Worm (Caenorhabditis elegans) whole organism, mixed stage, embryonic: Measurements from ENCODE around the gene C01G10.5.

Experiments used
- bed-3 ChIP-seq: fragments of 200-800 bp; sonication (Bioruptor generic); optimal IDR thresholded peaks from 3 replicates; lab custom pipeline; 2018; ENCODE audit warnings: mild to moderate bottlenecking, missing genetic modification characterization, moderate library complexity, missing compliant biosample characterization
- ceh-39 ChIP-seq: fragments of 150-350 bp; optimal IDR thresholded peaks from 2 replicates; lab custom pipeline; 2014; ENCODE audit warnings: missing biosample characterization, missing genetic modification characterization
- ceh-43 ChIP-seq: fragments of 200-800 bp; sonication (Bioruptor generic); optimal IDR thresholded peaks from 2 replicates; lab custom pipeline; 2018; ENCODE audit warnings: mild to moderate bottlenecking, missing genetic modification characterization, moderate library complexity, missing compliant biosample characterization
- ceh-83 ChIP-seq: fragments of 200-800 bp; sonication (Bioruptor generic); optimal IDR thresholded peaks from 2 replicates; lab custom pipeline; 2018; ENCODE audit warnings: mild to moderate bottlenecking, missing genetic modification characterization, missing compliant biosample characterization
- ces-1 ChIP-seq: fragments of 150-350 bp; optimal IDR thresholded peaks from 2 replicates; lab custom pipeline; 2014; ENCODE audit warnings: missing biosample characterization, missing genetic modification reagents, missing genetic modification characterization
- cnd-1 ChIP-seq: fragments of 200-800 bp; sonication (Bioruptor generic); optimal IDR thresholded peaks from 2 replicates; lab custom pipeline; 2018; ENCODE audit warnings: mild to moderate bottlenecking, missing genetic modification characterization, missing compliant biosample characterization
- elt-1 ChIP-seq: sonication (generic microtip); optimal IDR thresholded peaks from 2 replicates; lab custom pipeline; 2017; ENCODE audit warnings: missing genetic modification characterization, mild to moderate bottlenecking, missing compliant biosample characterization, antibody characterized with exemption, moderate library complexity, borderline replicate concordance; ENCODE audit not compliant: insufficient read depth
- lin-13 ChIP-seq: fragments of 150-350 bp; optimal IDR thresholded peaks from 2 replicates; lab custom pipeline; 2014; ENCODE audit warnings: missing biosample characterization, missing genetic modification characterization
- lin-32 ChIP-seq: fragments of 200-800 bp; sonication (Bioruptor generic); optimal IDR thresholded peaks from 2 replicates; lab custom pipeline; 2018; ENCODE audit warnings: mild to moderate bottlenecking, missing genetic modification characterization, missing compliant biosample characterization
- mls-2 ChIP-seq: sonication (generic microtip); optimal IDR thresholded peaks from 2 replicates; lab custom pipeline; 2016; ENCODE audit warnings: mild to moderate bottlenecking, missing genetic modification characterization, moderate library complexity, missing compliant biosample characterization
- nhr-12 ChIP-seq: fragments of 150-350 bp; optimal IDR thresholded peaks from 2 replicates; lab custom pipeline; 2014; ENCODE audit warnings: missing biosample characterization, missing genetic modification characterization
- nhr-2 ChIP-seq: fragments of 150-350 bp; optimal IDR thresholded peaks from 2 replicates; lab custom pipeline; 2014; ENCODE audit warnings: missing biosample characterization, missing genetic modification characterization
- nhr-237 ChIP-seq: fragments of 150-350 bp; optimal IDR thresholded peaks from 2 replicates; lab custom pipeline; 2014; ENCODE audit warnings: missing biosample characterization, missing genetic modification characterization
- nhr-28 ChIP-seq: fragments of 150-350 bp; optimal IDR thresholded peaks from 2 replicates; lab custom pipeline; 2014; ENCODE audit warnings: missing biosample characterization, missing genetic modification characterization
- pha-4 ChIP-seq: fragments of 150-350 bp; optimal IDR thresholded peaks from 2 replicates; lab custom pipeline; 2018; ENCODE audit warnings: missing biosample characterization, missing genetic modification reagents, missing genetic modification characterization
- sem-2 ChIP-seq: fragments of 200-800 bp; sonication (Bioruptor generic); optimal IDR thresholded peaks from 2 replicates; lab custom pipeline; 2018; ENCODE audit warnings: mild to moderate bottlenecking, missing genetic modification characterization, missing compliant biosample characterization
- snpc-4 ChIP-seq: fragments of 150-350 bp; optimal IDR thresholded peaks from 2 replicates; lab custom pipeline; 2014; ENCODE audit warnings: missing biosample characterization, missing genetic modification characterization
- sptf-1 ChIP-seq: sonication (generic microtip); optimal IDR thresholded peaks from 2 replicates; lab custom pipeline; 2017; ENCODE audit warnings: mild to moderate bottlenecking, missing genetic modification characterization, moderate library complexity, missing compliant biosample characterization
- tbx-8 ChIP-seq: fragments of 200-800 bp; sonication (Bioruptor generic); optimal IDR thresholded peaks from 2 replicates; lab custom pipeline; 2018; ENCODE audit warnings: mild to moderate bottlenecking, missing genetic modification characterization, moderate library complexity, missing compliant biosample characterization
- unc-120 ChIP-seq: sonication (generic microtip); optimal IDR thresholded peaks from 2 replicates; lab custom pipeline; 2017; ENCODE audit warnings: missing genetic modification characterization, missing compliant biosample characterization; ENCODE audit not compliant: poor library complexity, severe bottlenecking
- unc-39 ChIP-seq: fragments of 150-350 bp; optimal IDR thresholded peaks from 2 replicates; lab custom pipeline; 2014; ENCODE audit warnings: missing biosample characterization, missing genetic modification characterization
- unc-62 ChIP-seq: fragments of 150-350 bp; optimal IDR thresholded peaks from 2 replicates; lab custom pipeline; 2014; ENCODE audit warnings: missing biosample characterization, missing genetic modification reagents, missing genetic modification characterization
- ztf-11 ChIP-seq: fragments of 150-350 bp; optimal IDR thresholded peaks from 2 replicates; lab custom pipeline; 2014; ENCODE audit warnings: missing biosample characterization, missing genetic modification characterization

C01G10.5 gene

DNA sequence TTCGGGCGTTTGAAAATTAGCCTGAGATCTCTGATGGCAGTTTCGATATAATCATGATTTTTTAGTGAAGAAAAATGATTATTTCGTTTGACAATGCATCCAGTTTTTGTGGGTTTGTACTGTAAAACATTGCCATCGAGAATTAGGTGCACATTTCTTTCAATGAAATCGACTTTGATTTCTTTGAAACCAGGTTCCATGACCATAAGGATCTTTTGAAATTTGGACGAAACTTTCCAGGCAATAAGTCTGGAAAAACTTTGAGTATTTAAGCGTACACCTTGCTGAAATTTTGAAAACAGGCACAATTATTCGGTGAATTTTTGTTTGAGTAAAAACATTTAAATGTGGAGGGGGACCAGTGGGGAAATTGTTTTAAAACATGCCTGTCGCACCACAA is 37.6 kb downstream of the C01G10.5 start:
- no peak for TF ChIP-seq cnd-1 (tag; lab: Kevin White, UChicago)
- TF ChIP-seq ces-1 (GFP tag; lab: Kevin White, UChicago): no peak
- TF ChIP-seq nhr-237: no peak
- no peak for TF ChIP-seq nhr-12 (tag; lab: Kevin White, UChicago)
- TF ChIP-seq ceh-43: no peak
- no peak for TF ChIP-seq unc-39 (tag; lab: Kevin White, UChicago)
- TF ChIP-seq sem-2: no peak
- TF ChIP-seq elt-1 (tag; lab: Kevin White, UChicago): no peak
- TF ChIP-seq lin-32 (GFP tag; lab: Kevin White, UChicago): no peak
- no peak for TF ChIP-seq tbx-8
- TF ChIP-seq unc-120 (tag; lab: Kevin White, UChicago): no peak
- TF ChIP-seq snpc-4 (tag; lab: Kevin White, UChicago): no peak
- no peak for TF ChIP-seq bed-3
- no peak for TF ChIP-seq ztf-11 (tag; lab: Kevin White, UChicago)
- TF ChIP-seq ceh-39: no peak
- no peak for TF ChIP-seq ceh-83 (GFP tag; lab: Kevin White, UChicago)
- TF ChIP-seq unc-62: no peak

DNA sequence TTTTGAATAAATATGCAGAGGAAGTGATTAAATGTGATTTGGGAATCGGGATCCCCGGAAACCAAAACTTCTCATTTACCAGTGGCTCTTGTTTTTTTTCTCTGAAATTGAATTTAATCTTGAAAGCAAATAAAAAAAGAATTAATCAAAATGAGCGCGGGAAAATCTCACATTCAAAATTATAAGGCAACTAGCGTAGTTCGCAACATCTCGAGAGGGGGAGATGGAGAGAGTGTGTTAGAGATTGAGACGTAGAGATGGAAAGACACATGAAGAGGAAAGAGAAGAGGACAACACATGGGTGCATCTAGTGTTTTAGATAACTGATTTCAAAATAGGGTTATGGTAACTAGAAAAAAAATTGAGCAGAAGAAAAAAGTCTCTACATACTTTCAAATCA is 41.2 kb downstream of the C01G10.5 start, which contains the start of gene sdc-3:
Gene sdc-3, minus strand, starts transcription at position 101 of the 400 bp plus-strand sequence.
- TF ChIP-seq nhr-2 (tag; lab: Kevin White, UChicago) (no peak), sptf-1 (tag; lab: Kevin White, UChicago) (no peak), ztf-11 (tag; lab: Kevin White, UChicago) (no peak), nhr-237 (no peak), pha-4 (tag; lab: Kevin White, UChicago) (no peak), ceh-83 (GFP tag; lab: Kevin White, UChicago) (no peak), cnd-1 (tag; lab: Kevin White, UChicago) (no peak), sem-2 (no peak), snpc-4 (tag; lab: Kevin White, UChicago) (no peak), tbx-8 (no peak), unc-39 (tag; lab: Kevin White, UChicago) (no peak), nhr-28 (tag; lab: Kevin White, UChicago) (no peak), lin-13 (tag; lab: Kevin White, UChicago) (no peak), ces-1 (GFP tag; lab: Kevin White, UChicago) (no peak), mls-2 (no peak), ceh-43 (no peak)
